Worm (Caenorhabditis elegans) whole organism, L1 larva: Measurements from ENCODE around the gene F20G2.5.
A peak's percentile ranks its signal among the peaks of the same experiment; 100 is the strongest.

Experiments used
- C16A3.4 ChIP-seq: fragments of 150-350 bp; optimal IDR thresholded peaks from 2 replicates; lab custom pipeline; 2014; ENCODE audit warnings: missing biosample characterization, missing genetic modification characterization
- C34B4.2 ChIP-seq: sonication (generic microtip); optimal IDR thresholded peaks from 2 replicates; lab custom pipeline; 2017; ENCODE audit warnings: mild to moderate bottlenecking, missing genetic modification characterization, missing compliant biosample characterization
- Y116A8C.19 ChIP-seq: sonication (generic microtip); optimal IDR thresholded peaks from 2 replicates; lab custom pipeline; 2016; ENCODE audit warnings: missing compliant biosample characterization, missing genetic modification characterization, borderline replicate concordance
- aha-1 ChIP-seq: fragments of 150-350 bp; optimal IDR thresholded peaks from 2 replicates; lab custom pipeline; 2014; ENCODE audit warnings: missing biosample characterization, missing genetic modification characterization
- aly-2 ChIP-seq: fragments of 150-350 bp; optimal IDR thresholded peaks from 2 replicates; lab custom pipeline; 2014; ENCODE audit warnings: missing biosample characterization, missing genetic modification characterization
- ama-1 ChIP-seq: fragments of 150-350 bp; optimal IDR thresholded peaks from 2 replicates; lab custom pipeline; 2014
- blmp-1 ChIP-seq: fragments of 150-350 bp; optimal IDR thresholded peaks from 2 replicates; lab custom pipeline; 2014; ENCODE audit warnings: missing biosample characterization, missing genetic modification characterization
- ceh-63 ChIP-seq: fragments of 200-800 bp; sonication (Bioruptor generic); optimal IDR thresholded peaks from 2 replicates; lab custom pipeline; 2018; ENCODE audit warnings: mild to moderate bottlenecking, missing genetic modification characterization, missing compliant biosample characterization
- ceh-8 ChIP-seq: fragments of 200-800 bp; sonication (Bioruptor generic); optimal IDR thresholded peaks from 2 replicates; lab custom pipeline; 2018; ENCODE audit warnings: mild to moderate bottlenecking, missing genetic modification characterization, moderate library complexity, missing compliant biosample characterization
- ceh-82 ChIP-seq, 3 experiments: fragments of 150-350 bp in 1 of 3; sonication (generic microtip) in 2 of 3; optimal IDR thresholded peaks; 2 replicates each; lab custom pipeline; 2014 to 2017; ENCODE audit warnings: missing biosample characterization in 3 of 3, missing genetic modification characterization in 3 of 3
- ceh-90 ChIP-seq: sonication (generic microtip); optimal IDR thresholded peaks from 2 replicates; lab custom pipeline; 2016; ENCODE audit warnings: missing genetic modification characterization, missing compliant biosample characterization
- dpl-1 ChIP-seq, 3 experiments: fragments of 150-350 bp in 2 of 3; sonication (generic microtip) in 1 of 3; optimal IDR thresholded peaks; 2 replicates each; lab custom pipeline; 2014 to 2017; ENCODE audit warnings: missing biosample characterization in 3 of 3, missing genetic modification characterization in 3 of 3, missing genetic modification reagents in 3 of 3
- dsc-1 ChIP-seq: sonication (generic microtip); optimal IDR thresholded peaks from 2 replicates; lab custom pipeline; 2016; ENCODE audit warnings: mild to moderate bottlenecking, missing genetic modification characterization, missing compliant biosample characterization
- efl-1 ChIP-seq, 4 experiments: fragments of 150-350 bp; optimal IDR thresholded peaks in 3 of 4; peaks in 1 of 4; 1 replicate in 1 of 4; 2 replicates in 3 of 4; lab custom pipeline; 2014; ENCODE audit warnings: missing biosample characterization in 2 of 4, missing genetic modification characterization in 2 of 4, missing genetic modification reagents in 2 of 4
- efl-3 ChIP-seq: fragments of 200-800 bp; sonication (Bioruptor generic); optimal IDR thresholded peaks from 2 replicates; lab custom pipeline; 2018; ENCODE audit warnings: mild to moderate bottlenecking, missing genetic modification characterization, missing compliant biosample characterization
- fkh-4 ChIP-seq: sonication (generic microtip); optimal IDR thresholded peaks from 2 replicates; lab custom pipeline; 2016; ENCODE audit warnings: missing compliant biosample characterization, missing genetic modification characterization, borderline replicate concordance
- fkh-8 ChIP-seq: sonication (generic microtip); optimal IDR thresholded peaks from 2 replicates; lab custom pipeline; 2016; ENCODE audit warnings: mild to moderate bottlenecking, missing genetic modification characterization, missing compliant biosample characterization
- isw-1 ChIP-seq: fragments of 200-800 bp; sonication (Bioruptor generic); IDR thresholded peaks from 2 replicates; pipeline ENCODE4 v1.3.6; 2022; ENCODE audit warnings: missing genetic modification characterization, missing compliant biosample characterization
- jun-1 ChIP-seq: fragments of 150-350 bp; optimal IDR thresholded peaks from 2 replicates; lab custom pipeline; 2014; ENCODE audit warnings: missing biosample characterization, missing genetic modification reagents, missing genetic modification characterization
- lin-13 ChIP-seq: fragments of 150-350 bp; optimal IDR thresholded peaks from 2 replicates; lab custom pipeline; 2014; ENCODE audit warnings: missing biosample characterization, missing genetic modification reagents, missing genetic modification characterization
- lin-14 ChIP-seq: fragments of 200-800 bp; sonication (Bioruptor generic); optimal IDR thresholded peaks from 2 replicates; lab custom pipeline; 2018; ENCODE audit warnings: mild to moderate bottlenecking, missing genetic modification characterization, moderate library complexity, missing compliant biosample characterization
- lin-35 ChIP-seq, 2 experiments: fragments of 150-350 bp; optimal IDR thresholded peaks; 2 replicates each; lab custom pipeline; 2014; ENCODE audit warnings: missing biosample characterization in 2 of 2, missing genetic modification characterization in 2 of 2, missing genetic modification reagents in 2 of 2
- lir-3 ChIP-seq: sonication (generic microtip); optimal IDR thresholded peaks from 2 replicates; lab custom pipeline; 2016; ENCODE audit warnings: mild to moderate bottlenecking, missing genetic modification characterization, moderate library complexity, missing compliant biosample characterization; ENCODE audit not compliant: poor library complexity
- lsy-2 ChIP-seq, 2 experiments: fragments of 150-350 bp; optimal IDR thresholded peaks; 2 replicates each; lab custom pipeline; 2014; ENCODE audit warnings: missing biosample characterization in 2 of 2, missing genetic modification characterization in 2 of 2
- mef-2 ChIP-seq: fragments of 150-350 bp; optimal IDR thresholded peaks from 2 replicates; lab custom pipeline; 2014; ENCODE audit warnings: missing biosample characterization, missing genetic modification characterization
- mep-1 ChIP-seq: fragments of 150-350 bp; optimal IDR thresholded peaks from 2 replicates; lab custom pipeline; 2014; ENCODE audit warnings: missing biosample characterization, missing genetic modification characterization
- nhr-19 ChIP-seq: fragments of 200-800 bp; sonication (Bioruptor generic); conservative IDR thresholded peaks from 2 replicates; pipeline ENCODE4 v1.3.6; 2022; ENCODE audit warnings: missing genetic modification characterization, missing compliant biosample characterization
- nhr-237 ChIP-seq: fragments of 150-350 bp; optimal IDR thresholded peaks from 2 replicates; lab custom pipeline; 2014; ENCODE audit warnings: missing biosample characterization, missing genetic modification characterization
- nhr-71 ChIP-seq: sonication (generic microtip); optimal IDR thresholded peaks from 2 replicates; lab custom pipeline; 2016; ENCODE audit warnings: mild to moderate bottlenecking, missing genetic modification characterization, moderate library complexity, missing compliant biosample characterization
- nhr-76 ChIP-seq: sonication (generic microtip); optimal IDR thresholded peaks from 2 replicates; lab custom pipeline; 2017; ENCODE audit warnings: missing biosample characterization, missing genetic modification characterization
- nhr-77 ChIP-seq: fragments of 150-350 bp; optimal IDR thresholded peaks from 2 replicates; lab custom pipeline; 2014; ENCODE audit warnings: missing biosample characterization, missing genetic modification characterization
- nhr-84 ChIP-seq: sonication (generic microtip); optimal IDR thresholded peaks from 2 replicates; lab custom pipeline; 2017; ENCODE audit warnings: missing biosample characterization, missing genetic modification characterization
- nhr-85 ChIP-seq: sonication (generic microtip); peaks from one replicate; lab custom pipeline; 2016; ENCODE audit warnings: missing genetic modification characterization, inconsistent platforms, missing compliant biosample characterization
- pag-3 ChIP-seq: sonication (generic microtip); optimal IDR thresholded peaks from 2 replicates; lab custom pipeline; 2017; ENCODE audit warnings: missing genetic modification characterization, mild to moderate bottlenecking, missing compliant biosample characterization, antibody characterized with exemption, borderline replicate concordance; ENCODE audit not compliant: insufficient read depth
- pqm-1 ChIP-seq: sonication (generic microtip); optimal IDR thresholded peaks from 3 replicates; lab custom pipeline; 2017; ENCODE audit warnings: missing biosample characterization, missing genetic modification characterization
- skn-1 ChIP-seq: fragments of 150-350 bp; optimal IDR thresholded peaks from 2 replicates; lab custom pipeline; 2014; ENCODE audit warnings: missing biosample characterization, missing genetic modification characterization
- snu-23 ChIP-seq: sonication (generic microtip); optimal IDR thresholded peaks from 2 replicates; lab custom pipeline; 2016; ENCODE audit warnings: missing genetic modification characterization, missing compliant biosample characterization
- sox-4 ChIP-seq: sonication (generic microtip); optimal IDR thresholded peaks from 2 replicates; lab custom pipeline; 2016; ENCODE audit warnings: missing genetic modification characterization, missing compliant biosample characterization
- unc-130 ChIP-seq: fragments of 150-350 bp; optimal IDR thresholded peaks from 2 replicates; lab custom pipeline; 2017; ENCODE audit warnings: missing biosample characterization, missing genetic modification characterization, inconsistent platforms
- unc-30 ChIP-seq: sonication (generic microtip); optimal IDR thresholded peaks from 2 replicates; lab custom pipeline; 2017; ENCODE audit warnings: missing biosample characterization, missing genetic modification characterization
- vab-15 ChIP-seq: sonication (generic microtip); optimal IDR thresholded peaks from 2 replicates; lab custom pipeline; 2017; ENCODE audit warnings: missing genotype, mild to moderate bottlenecking, missing genetic modification characterization, missing compliant biosample characterization

F20G2.5 gene

DNA sequence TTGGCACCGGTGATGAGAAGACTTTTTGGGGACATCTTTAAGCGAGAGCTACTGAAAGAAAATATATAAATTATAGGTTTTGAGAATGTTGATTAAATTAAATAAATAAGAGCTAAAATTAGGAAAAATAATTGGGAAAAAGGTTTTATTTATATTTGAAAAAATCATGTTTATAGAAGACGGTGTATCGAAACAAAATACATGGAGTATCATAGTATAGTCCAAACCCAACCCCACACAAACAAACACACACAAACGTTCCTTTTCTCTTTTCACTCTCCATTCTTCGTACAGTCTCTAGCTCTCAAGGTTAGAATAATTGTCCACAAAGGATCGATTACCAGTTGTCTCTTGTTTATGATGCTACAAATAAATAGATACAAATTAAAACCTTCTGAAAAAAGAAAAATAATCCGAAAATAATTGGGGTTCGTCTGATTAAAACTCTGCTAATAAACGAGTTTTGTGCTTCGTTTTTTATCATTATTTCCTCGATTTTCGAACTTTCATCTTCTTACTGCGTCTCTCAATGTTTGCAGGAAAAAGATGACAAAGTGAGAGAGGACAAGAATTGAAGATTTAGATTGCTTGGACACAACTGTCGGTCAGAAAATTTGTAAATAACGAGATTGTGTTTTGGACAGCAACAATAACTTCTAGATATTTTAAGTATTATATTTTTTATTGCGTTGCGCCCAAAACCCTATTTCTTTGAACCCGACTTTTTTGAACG, 14.8 kb upstream of the F20G2.5 start, which contains the start of gene F20G2.2:
Gene F20G2.2 (minus strand): TSS at position 51 of the 733 bp plus-strand sequence.
- TF ChIP-seq efl-3 (GFP tag; lab: Kevin White, UChicago) (no peak), unc-30 (no peak), blmp-1 (tag; lab: Kevin White, UChicago) (peak; percentile 23), ceh-8 (GFP tag; lab: Kevin White, UChicago) (no peak), skn-1 (tag; lab: Kevin White, UChicago) (peak; percentile 56), efl-1 (optimal IDR thresholded peaks at IDR 0.05; lab: Kevin White, UChicago) (no peak), efl-1 (GFP tag; optimal IDR thresholded peaks at IDR 0.05 in 1 of 2; lab: Kevin White, UChicago) (peak in 1 of 2 experiments; percentile 11), ama-1 (lab: Kevin White, UChicago) (no peak), nhr-71 (tag; lab: Kevin White, UChicago) (peak; percentile 44), lin-14 (GFP tag; lab: Kevin White, UChicago) (peak; percentile 72), ceh-90 (no peak), nhr-76 (tag; lab: Kevin White, UChicago) (no peak), nhr-85 (tag; lab: Kevin White, UChicago) (peak; percentile 13), mep-1 (tag; lab: Kevin White, UChicago) (peak; percentile 38), snu-23 (GFP tag; lab: Kevin White, UChicago) (peak; percentile 24)

DNA sequence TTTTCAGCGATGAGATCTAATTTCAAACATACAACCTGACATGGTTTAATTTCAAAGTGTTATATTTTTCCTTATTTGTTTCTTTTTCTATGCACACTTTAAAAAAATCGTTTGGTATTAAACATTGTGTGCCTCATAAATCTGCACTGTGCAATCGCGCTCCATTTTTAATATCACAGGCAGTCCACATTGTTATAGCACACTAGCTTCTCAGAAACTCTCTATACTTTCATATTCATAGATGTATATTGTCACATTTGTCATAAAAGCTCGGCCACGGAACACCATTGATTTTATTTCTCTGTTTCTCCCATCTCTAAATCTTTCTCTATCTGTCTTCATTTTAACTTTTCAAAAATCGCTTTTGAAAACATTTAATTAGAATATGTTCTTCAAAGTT, 14.0 kb upstream of the F20G2.5 start:
- peak in 1 of 2 experiments; percentile 46 for TF ChIP-seq lsy-2 (tag; optimal IDR thresholded peaks at IDR 0.05; lab: Kevin White, UChicago)
- no peak for TF ChIP-seq Y116A8C.19
- no peak for TF ChIP-seq pag-3
- no peak for TF ChIP-seq nhr-19 (GFP tag; lab: Robert Waterston, UW)
- no peak for TF ChIP-seq dsc-1 (tag; lab: Kevin White, UChicago)
- TF ChIP-seq nhr-237 (tag; lab: Kevin White, UChicago), result no peak
- TF ChIP-seq jun-1 (tag; lab: Kevin White, UChicago), result no peak
- TF ChIP-seq sox-4, result no peak
- TF ChIP-seq skn-1 (tag; lab: Kevin White, UChicago), result no peak
- peak; percentile 28 for TF ChIP-seq lir-3
- TF ChIP-seq efl-3 (GFP tag; lab: Kevin White, UChicago), result no peak
- no peak for TF ChIP-seq nhr-85 (tag; lab: Kevin White, UChicago)
- TF ChIP-seq pqm-1 (tag; lab: Kevin White, UChicago), result no peak
- no peak for TF ChIP-seq ceh-63 (GFP tag; lab: Kevin White, UChicago)
- no peak for TF ChIP-seq vab-15 (tag; lab: Kevin White, UChicago)
- TF ChIP-seq blmp-1 (tag; lab: Kevin White, UChicago), result no peak
- no peak for TF ChIP-seq aha-1 (tag; lab: Kevin White, UChicago)
- no peak for TF ChIP-seq nhr-77 (tag; lab: Kevin White, UChicago)
- TF ChIP-seq C16A3.4 (tag; lab: Kevin White, UChicago), result no peak
- no peak for TF ChIP-seq aly-2 (tag; lab: Kevin White, UChicago)
- TF ChIP-seq isw-1 (GFP tag; lab: Robert Waterston, UW), result no peak
- no peak for TF ChIP-seq fkh-4 (tag; lab: Kevin White, UChicago)
- peak in 1 of 2 experiments; percentile 48 for TF ChIP-seq lin-35 (GFP tag; optimal IDR thresholded peaks at IDR 0.05; lab: Kevin White, UChicago)
- no peak for TF ChIP-seq nhr-84 (tag; lab: Kevin White, UChicago)
- TF ChIP-seq fkh-8 (tag; lab: Kevin White, UChicago), result peak; percentile 80
- TF ChIP-seq snu-23 (GFP tag; lab: Kevin White, UChicago), result no peak
- no peak for TF ChIP-seq ceh-90
- TF ChIP-seq efl-1 (optimal IDR thresholded peaks at IDR 0.05; lab: Kevin White, UChicago), result peak; percentile 25 to 29
- peak in 1 of 2 experiments; percentile 46 for TF ChIP-seq efl-1 (GFP tag; optimal IDR thresholded peaks at IDR 0.05 in 1 of 2; lab: Kevin White, UChicago)
- TF ChIP-seq mef-2 (tag; lab: Kevin White, UChicago), result no peak
- no peak for TF ChIP-seq ceh-8 (GFP tag; lab: Kevin White, UChicago)
- TF ChIP-seq unc-130 (tag; lab: Kevin White, UChicago), result no peak
- no peak for TF ChIP-seq lin-13
- no peak for TF ChIP-seq C34B4.2 (tag; lab: Kevin White, UChicago)
- no peak for TF ChIP-seq nhr-76 (tag; lab: Kevin White, UChicago)
- TF ChIP-seq dpl-1 (GFP tag; optimal IDR thresholded peaks at IDR 0.05; lab: Kevin White, UChicago), result peak in 1 of 3 experiments; percentile 51
- TF ChIP-seq ceh-82 (tag; optimal IDR thresholded peaks at IDR 0.05; lab: Kevin White, UChicago), result peak in 1 of 3 experiments; percentile 15
- peak; percentile 73 for TF ChIP-seq lin-14 (GFP tag; lab: Kevin White, UChicago)
- TF ChIP-seq mep-1 (tag; lab: Kevin White, UChicago), result peak; percentile 34
- TF ChIP-seq nhr-71 (tag; lab: Kevin White, UChicago), result peak; percentile 16
